Fruit fly (Drosophila melanogaster) whole organism: ENCODE measurements around the gene CG33932.

Experiments
- CG8478 ChIP-seq: fragments of >200 bp; optimal IDR thresholded peaks from 2 replicates; lab custom pipeline; 2018; ENCODE audit warnings: inconsistent platforms
- Dll ChIP-seq: fragments of >200 bp; optimal IDR thresholded peaks from 2 replicates; lab custom pipeline; 2017
- EcR ChIP-seq, 2 experiments: fragments of >200 bp; optimal IDR thresholded peaks; 2 replicates each; lab custom pipeline; 2017; ENCODE audit warnings: missing biosample characterization in 2 of 2, missing genetic modification characterization in 2 of 2, missing genetic modification reagents in 2 of 2
- pan ChIP-seq: fragments of >200 bp; optimal IDR thresholded peaks from 2 replicates; lab custom pipeline; 2017
- psq ChIP-seq: fragments of >200 bp; optimal IDR thresholded peaks from 2 replicates; lab custom pipeline; 2017
- usp ChIP-seq: fragments of >200 bp; optimal IDR thresholded peaks from 2 replicates; lab custom pipeline; 2017; ENCODE audit warnings: missing biosample characterization, missing genetic modification characterization, mixed read lengths

CG33932 gene

dm6 chrX:19754705-19755403, 10.6 kb downstream of the CG33932 start:
- TF ChIP-seq pan (lab: Kevin White, UChicago) (no peak), CG8478 (no peak), psq (lab: Kevin White, UChicago) (no peak), Dll (no peak), EcR (GFP tag; optimal IDR thresholded peaks at IDR 0.05; lab: Kevin White, UChicago) (no peak), usp (GFP tag; lab: Kevin White, UChicago) (no peak)

- TF ChIP-seq pan (lab: Kevin White, UChicago) (no peak), CG8478 (no peak), Dll (no peak), EcR (GFP tag; optimal IDR thresholded peaks at IDR 0.05; lab: Kevin White, UChicago) (no peak), usp (GFP tag; lab: Kevin White, UChicago) (no peak), psq (lab: Kevin White, UChicago) (no peak)
Observed at dm6 chrX:19762167-19762566, 17.9 kb downstream of the CG33932 start.

- no peak for TF ChIP-seq usp (GFP tag; lab: Kevin White, UChicago)
- no peak for TF ChIP-seq pan (lab: Kevin White, UChicago)
- TF ChIP-seq Dll = no peak
- TF ChIP-seq CG8478 = no peak
- TF ChIP-seq psq (lab: Kevin White, UChicago) = no peak
- no peak for TF ChIP-seq EcR (GFP tag; optimal IDR thresholded peaks at IDR 0.05; lab: Kevin White, UChicago)
Observed at dm6 chrX:19763440-19764002, 19.3 kb downstream of the CG33932 start.

DNA sequence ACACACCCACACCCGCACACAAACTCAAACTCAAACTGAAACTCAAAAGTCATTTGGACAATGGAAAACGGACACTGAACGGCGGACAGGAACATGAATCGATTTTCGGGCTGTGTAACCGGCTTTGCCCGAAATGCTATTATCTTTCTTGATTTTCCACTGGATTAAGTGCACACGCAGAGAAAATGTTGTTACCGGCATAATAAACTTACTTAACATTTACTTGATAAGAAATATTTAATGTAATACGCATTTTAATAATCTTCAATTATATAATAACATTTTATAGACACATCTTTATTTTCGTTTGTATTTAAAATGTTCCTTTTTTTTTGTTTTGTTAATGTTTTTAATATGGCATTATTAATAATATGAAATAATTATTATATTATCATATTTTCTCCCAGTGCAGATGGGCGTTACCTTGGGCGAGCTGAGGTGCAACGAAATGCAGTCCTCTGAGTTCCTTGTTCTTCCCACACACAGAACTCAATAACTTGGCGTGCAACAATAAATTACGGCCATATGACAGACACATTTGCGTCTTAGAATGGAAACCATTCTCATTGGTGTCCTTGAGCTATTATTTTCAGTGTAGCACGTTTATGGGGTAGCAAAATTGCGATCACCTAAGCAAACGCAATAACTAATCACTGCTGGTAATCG, 20.7 kb downstream of the CG33932 start, which contains the start of gene CG12702:
Gene CG12702, minus strand, starts transcription at position 51 of the 666 bp plus-strand sequence.
- no peak for TF ChIP-seq usp (GFP tag; lab: Kevin White, UChicago)
- no peak for TF ChIP-seq Dll
- no peak for TF ChIP-seq pan (lab: Kevin White, UChicago)
- TF ChIP-seq psq (lab: Kevin White, UChicago) = no peak
- no peak for TF ChIP-seq CG8478
- no peak for TF ChIP-seq EcR (GFP tag; optimal IDR thresholded peaks at IDR 0.05; lab: Kevin White, UChicago)

- no peak for TF ChIP-seq usp (GFP tag; lab: Kevin White, UChicago)
- no peak for TF ChIP-seq pan (lab: Kevin White, UChicago)
- no peak for TF ChIP-seq EcR (GFP tag; optimal IDR thresholded peaks at IDR 0.05; lab: Kevin White, UChicago)
- no peak for TF ChIP-seq CG8478
- TF ChIP-seq psq (lab: Kevin White, UChicago) = no peak
- no peak for TF ChIP-seq Dll
Observed at dm6 chrX:19765490-19766212, 21.4 kb downstream of the CG33932 start.

- TF ChIP-seq CG8478 = no peak
- no peak for TF ChIP-seq psq (lab: Kevin White, UChicago)
- no peak for TF ChIP-seq EcR (GFP tag; optimal IDR thresholded peaks at IDR 0.05; lab: Kevin White, UChicago)
- TF ChIP-seq usp (GFP tag; lab: Kevin White, UChicago) = no peak
- TF ChIP-seq pan (lab: Kevin White, UChicago) = no peak
- no peak for TF ChIP-seq Dll
Observed at dm6 chrX:19769821-19770519, 25.7 kb downstream of the CG33932 start.

- TF ChIP-seq Dll = no peak
Observed at dm6 chrX:19772002-19772622, 27.9 kb downstream of the CG33932 start.

dm6 chrX:19773734-19774702, 29.8 kb downstream of the CG33932 start:
- TF ChIP-seq EcR (GFP tag; optimal IDR thresholded peaks at IDR 0.05; lab: Kevin White, UChicago) (no peak), Dll (no peak), pan (lab: Kevin White, UChicago) (no peak), psq (lab: Kevin White, UChicago) (no peak), usp (GFP tag; lab: Kevin White, UChicago) (no peak), CG8478 (no peak)

DNA sequence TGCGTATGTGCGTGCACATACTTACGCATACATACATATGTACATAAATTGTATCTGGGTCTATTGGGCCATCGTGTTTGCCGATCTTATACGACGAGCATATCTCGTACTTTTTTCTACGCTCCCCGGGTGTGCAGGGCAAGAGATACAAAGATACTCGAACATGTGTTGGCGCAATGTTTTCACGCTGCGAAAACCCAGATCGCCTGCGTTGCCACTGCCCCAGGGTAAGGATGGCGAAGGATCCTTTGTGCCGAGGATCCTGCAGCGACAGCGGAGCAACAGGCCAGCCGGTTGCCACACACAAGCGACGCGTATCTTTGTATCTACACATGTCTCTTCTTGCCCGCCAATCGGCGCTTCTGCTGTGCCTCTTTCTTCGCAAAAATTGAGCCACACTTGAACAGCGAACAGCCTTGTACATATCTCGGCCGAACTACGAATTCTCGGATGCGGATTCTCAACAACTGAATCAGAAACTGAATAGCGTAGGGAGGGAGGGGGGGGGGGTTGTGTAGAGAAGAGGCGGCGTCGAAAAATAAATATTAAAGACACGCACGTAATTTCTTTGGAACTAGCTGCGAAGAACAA, 30.9 kb downstream of the CG33932 start:
- TF ChIP-seq Dll (no peak), CG8478 (no peak), EcR (GFP tag; optimal IDR thresholded peaks at IDR 0.05; lab: Kevin White, UChicago) (no peak), psq (lab: Kevin White, UChicago) (no peak), usp (GFP tag; lab: Kevin White, UChicago) (no peak)

DNA sequence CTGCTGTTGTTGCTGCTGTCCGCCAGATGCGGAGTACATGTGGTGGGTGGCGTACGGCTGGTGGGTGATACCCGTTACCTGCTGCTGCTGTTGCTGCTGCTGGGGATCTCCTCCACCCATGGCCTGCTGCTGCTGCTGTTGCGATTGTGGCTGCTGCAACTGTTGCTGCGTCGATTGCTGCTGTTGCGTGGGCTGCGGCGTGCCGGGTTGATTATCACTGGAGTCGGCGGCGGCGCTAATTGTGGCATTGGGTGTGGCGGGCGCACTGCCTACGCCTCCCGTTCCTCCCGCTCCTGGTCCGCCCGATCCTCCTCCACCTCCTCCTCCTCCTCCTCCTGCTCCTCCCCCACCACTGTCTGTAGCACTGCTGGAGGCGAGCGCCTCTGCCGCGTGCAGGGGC, 37.6 kb downstream of the CG33932 start:
- TF ChIP-seq CG8478 = no peak
- TF ChIP-seq usp (GFP tag; lab: Kevin White, UChicago) = no peak
- no peak for TF ChIP-seq psq (lab: Kevin White, UChicago)
- TF ChIP-seq Dll = no peak
- no peak for TF ChIP-seq EcR (GFP tag; optimal IDR thresholded peaks at IDR 0.05; lab: Kevin White, UChicago)
- no peak for TF ChIP-seq pan (lab: Kevin White, UChicago)
